Worm (Caenorhabditis elegans): ENCODE results near the gene F41E6.8.

DNA sequence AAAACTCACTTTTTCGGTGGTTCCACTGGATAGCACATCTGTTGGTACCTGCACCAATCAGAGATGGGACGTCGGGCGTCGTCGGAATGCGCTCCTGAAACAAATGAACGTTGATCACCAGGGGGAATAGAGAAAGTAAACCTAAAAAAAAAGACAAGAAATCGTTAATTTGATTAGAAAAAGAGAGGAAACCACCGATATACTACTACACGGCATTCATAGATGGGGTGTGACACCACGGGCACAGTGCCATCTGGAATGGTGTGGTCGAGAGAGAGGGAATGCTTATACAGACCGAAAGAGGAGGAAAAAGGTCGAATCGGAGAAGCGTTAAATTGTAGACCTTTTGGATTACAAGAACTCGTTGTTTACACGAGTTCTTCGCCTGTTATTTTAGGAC lies 13.2 kb downstream of the F41E6.8 start, which contains the start of gene C10B5.3:
- no peak for TF ChIP-seq flt-1 (GFP tag; IDR thresholded peaks at IDR 0.05)
- no peak for TF ChIP-seq ama-1 (optimal IDR thresholded peaks at IDR 0.05)
- TF ChIP-seq hnd-1 (tag; optimal IDR thresholded peaks at IDR 0.05): no peak
- TF ChIP-seq scrt-1 (GFP tag; IDR thresholded peaks at IDR 0.05): no peak
- TF ChIP-seq ceh-13 (GFP tag; optimal IDR thresholded peaks at IDR 0.05): no peak
- no peak for TF ChIP-seq B0310.2 (tag; optimal IDR thresholded peaks at IDR 0.05)
- TF ChIP-seq hmbx-1 (tag; optimal IDR thresholded peaks at IDR 0.05): no peak
- TF ChIP-seq tbx-11 (GFP tag; IDR thresholded peaks at IDR 0.05): no peak
- no peak for TF ChIP-seq pes-1 (GFP tag; IDR thresholded peaks at IDR 0.05)

Data from whole organism, early embryonic.